Worm (Caenorhabditis elegans) whole organism, late embryonic: ENCODE data around the gene cpr-1.

Experiments used
- ama-1 ChIP-seq: fragments of 150-350 bp; optimal IDR thresholded peaks from 2 replicates; lab custom pipeline; 2014
- ceh-14 ChIP-seq: sonication (generic microtip); optimal IDR thresholded peaks from 2 replicates; lab custom pipeline; 2016; ENCODE audit warnings: missing genotype, missing genetic modification characterization, missing compliant biosample characterization
- ceh-18 ChIP-seq: sonication (generic microtip); optimal IDR thresholded peaks from 2 replicates; lab custom pipeline; 2016; ENCODE audit warnings: missing genetic modification characterization, missing compliant biosample characterization
- ceh-30 ChIP-seq: fragments of 150-350 bp; optimal IDR thresholded peaks from 2 replicates; lab custom pipeline; 2014; ENCODE audit warnings: missing biosample characterization, missing genetic modification characterization
- dve-1 ChIP-seq: sonication (generic microtip); optimal IDR thresholded peaks from 2 replicates; lab custom pipeline; 2017; ENCODE audit warnings: antibody characterized with exemption, mild to moderate bottlenecking, missing genetic modification characterization, missing compliant biosample characterization
- eyg-1 ChIP-seq: sonication (generic microtip); optimal IDR thresholded peaks from 2 replicates; lab custom pipeline; 2016; ENCODE audit warnings: missing genotype, missing genetic modification characterization, missing compliant biosample characterization
- hlh-6 ChIP-seq: sonication (generic microtip); optimal IDR thresholded peaks from 2 replicates; lab custom pipeline; 2016; ENCODE audit warnings: missing genotype, missing genetic modification characterization, missing compliant biosample characterization
- pag-3 ChIP-seq: sonication (generic microtip); optimal IDR thresholded peaks from 2 replicates; lab custom pipeline; 2016; ENCODE audit warnings: missing compliant biosample characterization, missing genetic modification characterization, borderline replicate concordance
- pat-9 ChIP-seq: fragments of 200-800 bp; sonication (Bioruptor generic); optimal IDR thresholded peaks from 2 replicates; lab custom pipeline; 2018; ENCODE audit warnings: mild to moderate bottlenecking, missing genetic modification characterization, moderate library complexity, missing compliant biosample characterization
- pha-4 ChIP-seq: fragments of 150-350 bp; optimal IDR thresholded peaks from 2 replicates; lab custom pipeline; 2018; ENCODE audit warnings: missing biosample characterization, missing genetic modification reagents, missing genetic modification characterization
- sox-4 ChIP-seq: sonication (generic microtip); optimal IDR thresholded peaks from 2 replicates; lab custom pipeline; 2017; ENCODE audit warnings: mild to moderate bottlenecking, missing genetic modification characterization, inconsistent platforms, missing compliant biosample characterization
- unc-86 ChIP-seq: sonication (generic microtip); optimal IDR thresholded peaks from 2 replicates; lab custom pipeline; 2016; ENCODE audit warnings: missing genetic modification characterization, missing compliant biosample characterization

DNA sequence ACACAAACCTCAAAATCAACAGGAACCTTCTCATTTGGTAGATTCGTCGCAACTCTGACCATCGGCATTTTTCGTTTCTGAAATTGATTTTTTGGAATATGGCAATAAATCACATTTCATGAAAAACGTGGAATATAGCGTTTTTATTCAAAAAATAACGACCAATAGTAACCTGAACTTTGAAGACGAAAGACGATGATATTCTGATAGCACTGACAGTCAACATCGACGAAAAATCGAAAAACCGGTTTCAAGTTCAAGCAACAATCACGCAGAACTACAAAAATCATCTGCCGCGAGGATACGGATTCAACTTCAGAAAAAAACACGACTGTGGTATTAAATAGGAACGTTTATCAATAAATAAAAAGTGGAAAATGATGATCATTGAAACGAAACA is 2.8 kb downstream of the cpr-1 start, which contains the start of gene mif-2:
- TF ChIP-seq ama-1 (lab: Kevin White, UChicago) (no peak), ceh-18 (tag; lab: Kevin White, UChicago) (no peak), ceh-14 (tag; lab: Kevin White, UChicago) (no peak), dve-1 (tag; lab: Kevin White, UChicago) (no peak), eyg-1 (tag; lab: Kevin White, UChicago) (no peak), unc-86 (no peak), hlh-6 (tag; lab: Kevin White, UChicago) (no peak), pat-9 (tag; lab: Kevin White, UChicago) (no peak), ceh-30 (tag; lab: Kevin White, UChicago) (no peak), sox-4 (tag; lab: Kevin White, UChicago) (no peak), pag-3 (no peak), pha-4 (tag; lab: Kevin White, UChicago) (no peak)
